Worm (Caenorhabditis elegans): Measurements from ENCODE around the gene eat-2.

eat-2 gene

ce11 chrII:14129191-14129590 lies 42.3 kb downstream of the eat-2 start:
- TF ChIP-seq spr-3 (GFP tag; optimal IDR thresholded peaks at IDR 0.05) (no peak), pha-4 (GFP tag; IDR thresholded peaks at IDR 0.05) (no peak), pha-4 (tag; optimal IDR thresholded peaks at IDR 0.05) (no peak), vab-7 (GFP tag; IDR thresholded peaks at IDR 0.05) (no peak), aha-1 (tag) (peak; percentile 27), set-16 (GFP tag; IDR thresholded peaks at IDR 0.05) (peak; percentile 65; the same call in 1 of the 2 replicates), nhr-25 (tag; optimal IDR thresholded peaks at IDR 0.05; ENCODE audit: borderline replicate concordance, insufficient read depth) (no peak)

- TF ChIP-seq Y48G9A.11 (GFP tag; IDR thresholded peaks at IDR 0.05) (no peak), arid-1 (GFP tag; conservative IDR thresholded peaks at IDR 0.05) (no peak), ces-1 (GFP tag; optimal IDR thresholded peaks at IDR 0.05) (no peak), rbr-2 (tag; optimal IDR thresholded peaks at IDR 0.05) (no peak), set-16 (GFP tag; IDR thresholded peaks at IDR 0.05) (0 out of 2 replicates have a peak, but pooled peaks have one; percentile 0), unc-62 (GFP tag; optimal IDR thresholded peaks at IDR 0.05 in 1 of 2) (peak in 1 of 2 experiments; percentile 27), unc-62 (tag; optimal IDR thresholded peaks at IDR 0.05) (no peak)
Measured at ce11 chrII:14126841-14127240, 44.6 kb downstream of the eat-2 start, which contains the start of gene K09E4.3. TSS of gene K09E4.3 (minus strand) at chrII:14126941.

- TF ChIP-seq ceh-20 (GFP tag; IDR thresholded peaks at IDR 0.05) (peak; percentile 18; the same call in 1 of the 2 replicates), aha-1 (tag) (peak; percentile 45), nhr-77 (tag; optimal IDR thresholded peaks at IDR 0.05) (no peak), vab-7 (GFP tag; IDR thresholded peaks at IDR 0.05) (0 out of 2 replicates have a peak, but pooled peaks have one; percentile 31)
Measured at ce11 chrII:14122065-14122464, 49.4 kb downstream of the eat-2 start, which contains the start of gene K09E4.4. TSS of gene K09E4.4 (minus strand) at chrII:14122165.

- TF ChIP-seq nhr-6 (tag; optimal IDR thresholded peaks at IDR 0.05) = no peak
- TF ChIP-seq dmd-8 (GFP tag; IDR thresholded peaks at IDR 0.05) = no peak
- no peak for TF ChIP-seq lin-39 (tag; optimal IDR thresholded peaks at IDR 0.05)
- no peak for TF ChIP-seq mep-1 (tag; optimal IDR thresholded peaks at IDR 0.05)
- TF ChIP-seq zip-2 (tag; optimal IDR thresholded peaks at IDR 0.05) = no peak
Measured at ce11 chrII:14118391-14118790, 53.1 kb downstream of the eat-2 start.
